Worm (Caenorhabditis elegans) whole organism, L1 larva: ENCODE results near the gene C25F9.11.

Experiments used
- Y116A8C.19 ChIP-seq: sonication (generic microtip); optimal IDR thresholded peaks from 2 replicates; lab custom pipeline; 2016; ENCODE audit warnings: missing compliant biosample characterization, missing genetic modification characterization, borderline replicate concordance
- ama-1 ChIP-seq: fragments of 150-350 bp; optimal IDR thresholded peaks from 2 replicates; lab custom pipeline; 2014
- dpl-1 ChIP-seq, 3 experiments: fragments of 150-350 bp in 2 of 3; sonication (generic microtip) in 1 of 3; optimal IDR thresholded peaks; 2 replicates each; lab custom pipeline; 2014 to 2017; ENCODE audit warnings: missing biosample characterization in 3 of 3, missing genetic modification characterization in 3 of 3, missing genetic modification reagents in 3 of 3
- egl-27 ChIP-seq, 2 experiments: fragments of 150-350 bp in 1 of 2; sonication (generic microtip); optimal IDR thresholded peaks; 3 replicates each; lab custom pipeline; 2017 to 2018; ENCODE audit warnings: missing biosample characterization in 2 of 2, missing genetic modification characterization in 2 of 2, missing genetic modification reagents in 2 of 2
- jun-1 ChIP-seq: fragments of 150-350 bp; optimal IDR thresholded peaks from 2 replicates; lab custom pipeline; 2014; ENCODE audit warnings: missing biosample characterization, missing genetic modification reagents, missing genetic modification characterization
- lin-15B ChIP-seq: fragments of 150-350 bp; sonication (generic microtip); optimal IDR thresholded peaks from 3 replicates; lab custom pipeline; 2014; ENCODE audit warnings: missing biosample characterization, missing genetic modification characterization
- mdl-1 ChIP-seq, 2 experiments: fragments of 150-350 bp; optimal IDR thresholded peaks; 2 replicates each; lab custom pipeline; 2014 to 2017; ENCODE audit warnings: missing biosample characterization in 2 of 2, missing genetic modification characterization in 2 of 2, inconsistent platforms in 1 of 2
- nhr-237 ChIP-seq: fragments of 150-350 bp; optimal IDR thresholded peaks from 2 replicates; lab custom pipeline; 2014; ENCODE audit warnings: missing biosample characterization, missing genetic modification characterization
- nhr-77 ChIP-seq: fragments of 150-350 bp; optimal IDR thresholded peaks from 2 replicates; lab custom pipeline; 2014; ENCODE audit warnings: missing biosample characterization, missing genetic modification characterization
- pqm-1 ChIP-seq: sonication (generic microtip); optimal IDR thresholded peaks from 3 replicates; lab custom pipeline; 2017; ENCODE audit warnings: missing biosample characterization, missing genetic modification characterization
- skn-1 ChIP-seq: fragments of 150-350 bp; optimal IDR thresholded peaks from 2 replicates; lab custom pipeline; 2014; ENCODE audit warnings: missing biosample characterization, missing genetic modification characterization
- sox-4 ChIP-seq: sonication (generic microtip); optimal IDR thresholded peaks from 2 replicates; lab custom pipeline; 2016; ENCODE audit warnings: missing genetic modification characterization, missing compliant biosample characterization
- sptf-1 ChIP-seq: fragments of 150-350 bp; optimal IDR thresholded peaks from 2 replicates; lab custom pipeline; 2014; ENCODE audit warnings: missing biosample characterization, missing genetic modification characterization

ce11 chrV:19473842-19474514, 41.1 kb upstream of the C25F9.11 start, which contains the start of gene Y43F8B.10:
- TF ChIP-seq Y116A8C.19, result no peak
- TF ChIP-seq lin-15B (tag; lab: Kevin White, UChicago), result no peak
- TF ChIP-seq egl-27 (tag; optimal IDR thresholded peaks at IDR 0.05; lab: Kevin White, UChicago), result no peak
- no peak for TF ChIP-seq nhr-77
- TF ChIP-seq ama-1 (lab: Kevin White, UChicago), result no peak
- TF ChIP-seq jun-1, result no peak
- TF ChIP-seq skn-1 (tag; lab: Kevin White, UChicago), result no peak
- TF ChIP-seq mdl-1 (tag; optimal IDR thresholded peaks at IDR 0.05; lab: Kevin White, UChicago), result no peak
- no peak for TF ChIP-seq nhr-237
- no peak for TF ChIP-seq pqm-1 (tag; lab: Kevin White, UChicago)
- no peak for TF ChIP-seq sox-4 (tag; lab: Kevin White, UChicago)
- TF ChIP-seq dpl-1 (GFP tag; optimal IDR thresholded peaks at IDR 0.05; lab: Kevin White, UChicago), result no peak
- TF ChIP-seq sptf-1 (tag; lab: Kevin White, UChicago), result no peak
